Worm (Caenorhabditis elegans) whole organism, L3 larva: ENCODE data around the gene F55G1.6.

Experiments
- ZK546.5 ChIP-seq: sonication (generic microtip); optimal IDR thresholded peaks from 2 replicates; lab custom pipeline; 2017; ENCODE audit warnings: missing biosample characterization, missing genetic modification characterization
- aly-2 ChIP-seq: fragments of 150-350 bp; optimal IDR thresholded peaks from 2 replicates; lab custom pipeline; 2014; ENCODE audit warnings: missing biosample characterization, missing genetic modification characterization
- ama-1 ChIP-seq: fragments of 150-350 bp; optimal IDR thresholded peaks from 2 replicates; lab custom pipeline; 2018
- ceh-82 ChIP-seq: fragments of 150-350 bp; optimal IDR thresholded peaks from 2 replicates; lab custom pipeline; 2014; ENCODE audit warnings: missing biosample characterization, missing genetic modification characterization
- egl-27 ChIP-seq: sonication (generic microtip); optimal IDR thresholded peaks from 4 replicates; lab custom pipeline; 2017; ENCODE audit warnings: missing biosample characterization, missing genetic modification reagents, missing genetic modification characterization
- elt-1 ChIP-seq: fragments of 150-350 bp; optimal IDR thresholded peaks from 2 replicates; lab custom pipeline; 2014; ENCODE audit warnings: missing biosample characterization, missing genetic modification characterization
- jun-1 ChIP-seq: fragments of 150-350 bp; optimal IDR thresholded peaks from 2 replicates; lab custom pipeline; 2014; ENCODE audit warnings: missing biosample characterization, missing genetic modification reagents, missing genetic modification characterization
- lin-39 ChIP-seq: fragments of 150-350 bp; optimal IDR thresholded peaks from 2 replicates; lab custom pipeline; 2018; ENCODE audit warnings: missing biosample characterization, missing genetic modification reagents, missing genetic modification characterization
- nfya-1 ChIP-seq: sonication (generic microtip); optimal IDR thresholded peaks from 2 replicates; lab custom pipeline; 2017; ENCODE audit warnings: missing genetic modification characterization, mild to moderate bottlenecking, missing compliant biosample characterization, antibody characterized with exemption, moderate library complexity; ENCODE audit not compliant: insufficient read depth
- nhr-11 ChIP-seq: fragments of 150-350 bp; optimal IDR thresholded peaks from 2 replicates; lab custom pipeline; 2014; ENCODE audit warnings: missing biosample characterization, missing genetic modification characterization
- pha-4 ChIP-seq: fragments of 150-350 bp; optimal IDR thresholded peaks from 2 replicates; lab custom pipeline; 2014; ENCODE audit warnings: missing biosample characterization, missing genetic modification reagents, missing genetic modification characterization
- unc-39 ChIP-seq: sonication (generic microtip); optimal IDR thresholded peaks from 4 replicates; lab custom pipeline; 2017; ENCODE audit warnings: missing biosample characterization, missing genetic modification characterization

- no peak for TF ChIP-seq nhr-11 (tag; lab: Kevin White, UChicago)
- no peak for TF ChIP-seq nfya-1
- TF ChIP-seq jun-1: no peak
- no peak for TF ChIP-seq ceh-82 (tag; lab: Kevin White, UChicago)
- TF ChIP-seq aly-2: no peak
- TF ChIP-seq ama-1 (lab: Kevin White, UChicago): no peak
- no peak for TF ChIP-seq pha-4 (tag; lab: Kevin White, UChicago)
- no peak for TF ChIP-seq lin-39 (tag; lab: Kevin White, UChicago)
- TF ChIP-seq unc-39: no peak
- TF ChIP-seq egl-27 (tag; lab: Kevin White, UChicago): no peak
- no peak for TF ChIP-seq elt-1 (tag; lab: Kevin White, UChicago)
- no peak for TF ChIP-seq ZK546.5
Measured at ce11 chrIV:7454890-7455289, 18.4 kb upstream of the F55G1.6 start.
